Worm (Caenorhabditis elegans): Measurements from ENCODE around the gene F14D7.1.
"Not testable (repeated sequence)": the region's sequence is repeated elsewhere in the genome, so short reads cannot be mapped to it uniquely, and the experiment has no call there.

Gene F14D7.1

ce11 chrV:14317621-14318020, 28.4 kb upstream of the F14D7.1 start:
- no peak for TF ChIP-seq attf-4 (tag; optimal IDR thresholded peaks at IDR 0.05)
- peak; percentile 29 for TF ChIP-seq nhr-11 (tag; optimal IDR thresholded peaks at IDR 0.05)

DNA sequence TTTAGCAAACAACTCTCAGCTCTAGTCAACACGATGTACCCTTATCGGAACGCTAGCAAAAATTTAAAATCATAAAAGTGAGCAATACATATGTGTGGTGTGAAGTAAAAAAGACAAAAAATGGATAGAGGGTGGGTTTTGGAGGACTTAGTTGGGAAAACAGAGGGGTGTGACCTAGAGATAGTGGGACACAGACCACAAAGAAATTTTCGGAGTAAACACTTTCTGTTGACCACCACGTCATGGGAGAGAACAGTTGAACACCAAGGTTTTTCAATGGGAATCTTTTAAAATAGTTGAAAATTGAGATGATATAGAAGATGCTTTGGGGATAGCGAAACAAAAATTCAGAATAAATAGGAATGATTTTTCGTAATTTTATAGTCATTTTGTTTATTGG, 27.9 kb upstream of the F14D7.1 start:
- peak; percentile 47 for TF ChIP-seq hlh-30 (tag; optimal IDR thresholded peaks at IDR 0.05; ENCODE audit: insufficient read depth)
- TF ChIP-seq saeg-2 (GFP tag; IDR thresholded peaks at IDR 0.05): no peak
- TF ChIP-seq nhr-28 (tag; optimal IDR thresholded peaks at IDR 0.05): peak; percentile 20
- TF ChIP-seq daf-16 (GFP tag; optimal IDR thresholded peaks at IDR 0.05): no peak
- TF ChIP-seq daf-16 (tag; optimal IDR thresholded peaks at IDR 0.05): no peak

DNA sequence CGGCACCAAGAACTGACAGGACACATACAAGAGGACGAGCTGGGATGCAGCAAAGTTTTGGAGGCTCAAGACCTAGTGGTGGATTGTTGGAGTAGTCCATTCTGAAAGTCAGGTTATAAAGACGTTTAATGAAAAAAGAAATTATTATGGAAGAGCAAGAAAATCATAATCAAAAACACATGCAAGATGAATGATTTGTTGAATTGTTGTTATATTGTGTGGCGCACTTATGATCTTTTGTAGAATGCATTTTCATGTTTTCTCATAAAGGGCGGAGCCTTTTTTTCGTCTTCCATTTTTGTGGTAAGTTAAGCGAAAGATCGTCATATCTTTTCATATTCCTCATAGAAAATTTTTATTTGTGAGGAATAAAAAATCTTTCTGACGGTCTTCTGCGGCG, 27.3 kb upstream of the F14D7.1 start, which contains the start of gene F47B8.2:
Gene F47B8.2, minus strand, starts transcription at position 101 of the 400 bp plus-strand sequence.
- no peak for TF ChIP-seq egl-27 (tag; optimal IDR thresholded peaks at IDR 0.05)
- no peak for TF ChIP-seq fos-1 (tag; optimal IDR thresholded peaks at IDR 0.05)

DNA sequence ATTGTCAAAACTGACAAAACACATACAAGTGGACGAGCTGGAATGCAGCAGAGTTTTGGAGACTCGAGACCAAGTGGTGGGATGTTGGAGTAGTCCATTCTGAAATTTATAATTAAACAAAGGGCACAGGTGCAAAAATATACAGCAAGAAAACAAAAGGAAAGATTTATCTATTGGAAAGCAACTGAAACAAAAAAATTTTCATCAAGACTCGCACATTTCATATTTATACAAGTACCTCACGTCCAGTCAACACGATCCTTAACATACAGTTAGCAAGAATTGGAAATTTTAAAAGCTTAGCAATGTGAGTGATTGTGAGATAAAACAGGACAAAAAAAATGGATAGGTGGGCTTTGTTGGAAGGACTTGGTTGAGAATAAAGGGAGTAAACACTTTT, 25.0 kb upstream of the F14D7.1 start, which contains the start of gene F47B8.1:
Gene F47B8.1, minus strand, starts transcription at position 101 of the 400 bp plus-strand sequence.
- TF ChIP-seq nhr-77 (tag; optimal IDR thresholded peaks at IDR 0.05) (no peak), arid-1 (GFP tag; conservative IDR thresholded peaks at IDR 0.05) (no peak), unc-62 (GFP tag; optimal IDR thresholded peaks at IDR 0.05 in 1 of 2) (peak in 1 of 2 experiments; percentile 19), unc-62 (tag; optimal IDR thresholded peaks at IDR 0.05) (no peak)

DNA sequence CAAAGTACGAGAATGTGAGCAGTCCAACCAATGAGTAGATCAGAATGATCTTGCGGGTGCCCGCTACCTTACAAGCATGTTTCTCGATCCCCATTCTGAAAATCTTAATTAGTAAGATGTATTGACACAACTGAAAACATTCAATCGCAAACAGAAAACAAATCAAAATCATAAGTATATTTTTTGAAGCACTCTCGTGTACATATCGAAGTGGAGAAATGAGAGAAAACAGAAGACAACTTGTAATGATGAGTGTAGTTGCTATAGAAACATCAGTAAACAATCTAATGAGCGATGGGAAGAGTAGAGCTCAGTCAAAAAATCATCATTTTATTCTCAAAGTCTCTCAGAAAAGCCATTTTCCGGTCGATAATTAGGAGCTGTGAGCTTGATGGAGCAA, 23.4 kb upstream of the F14D7.1 start, which contains the start of gene F14D7.8:
Gene F14D7.8, minus strand, starts transcription at position 101 of the 400 bp plus-strand sequence.
- TF ChIP-seq madf-5 (GFP tag; IDR thresholded peaks at IDR 0.05): no peak
- TF ChIP-seq lin-29 (GFP tag; IDR thresholded peaks at IDR 0.05): no peak
- TF ChIP-seq mxl-2 (GFP tag; conservative IDR thresholded peaks at IDR 0.05): no peak
- no peak for TF ChIP-seq F10B5.3 (tag; optimal IDR thresholded peaks at IDR 0.05)
- no peak for TF ChIP-seq rbr-2 (tag; optimal IDR thresholded peaks at IDR 0.05)
- no peak for TF ChIP-seq duxl-1 (tag; optimal IDR thresholded peaks at IDR 0.05; ENCODE audit: poor library complexity)
- TF ChIP-seq pqm-1 (tag; optimal IDR thresholded peaks at IDR 0.05): no peak
- no peak for TF ChIP-seq daf-19 (GFP tag; conservative IDR thresholded peaks at IDR 0.05)
- TF ChIP-seq ceh-62 (tag; optimal IDR thresholded peaks at IDR 0.05): no peak
- no peak for TF ChIP-seq lin-15B (tag; optimal IDR thresholded peaks at IDR 0.05)
- TF ChIP-seq dmd-8 (GFP tag; IDR thresholded peaks at IDR 0.05): no peak

- TF ChIP-seq dmd-9 (GFP tag; IDR thresholded peaks at IDR 0.05) (no peak), sdz-12 (GFP tag; optimal IDR thresholded peaks at IDR 0.05) (no peak), zfp-3 (GFP tag; conservative IDR thresholded peaks at IDR 0.05) (no peak), cey-2 (tag; optimal IDR thresholded peaks at IDR 0.05; ENCODE audit: borderline replicate concordance, insufficient read depth) (no peak), zfp-2 (tag; optimal IDR thresholded peaks at IDR 0.05) (no peak), fkh-10 (GFP tag; optimal IDR thresholded peaks at IDR 0.05) (no peak), ama-1 (optimal IDR thresholded peaks at IDR 0.05) (no peak), tra-1 (GFP tag; IDR thresholded peaks at IDR 0.05) (no peak)
These were observed 21.9 kb upstream of the F14D7.1 start, which contains the start of gene ddn-3 for ce11 chrV:14311115-14311514. Gene ddn-3 (minus strand): TSS chrV:14311215.

- not testable (repeated sequence) for TF ChIP-seq mdl-1 (tag; optimal IDR thresholded peaks at IDR 0.05); mes-2 (tag; optimal IDR thresholded peaks at IDR 0.05; ENCODE audit: poor library complexity, severe bottlenecking); aly-2 (tag; optimal IDR thresholded peaks at IDR 0.05)
These were observed 20.4 kb upstream of the F14D7.1 start, which contains the start of gene F14D7.14 for ce11 chrV:14309632-14310031. Gene F14D7.14 (plus strand): TSS chrV:14309932.

Data from whole organism, L4 larva.